Worm (Caenorhabditis elegans) whole organism, mixed stage, embryonic: ENCODE measurements around the gene algn-8.

Experiments
- M03D4.4 ChIP-seq: sonication (generic microtip); optimal IDR thresholded peaks from 2 replicates; lab custom pipeline; 2017; ENCODE audit warnings: mild to moderate bottlenecking, missing genetic modification characterization, missing compliant biosample characterization
- bed-3 ChIP-seq: fragments of 200-800 bp; sonication (Bioruptor generic); optimal IDR thresholded peaks from 3 replicates; lab custom pipeline; 2018; ENCODE audit warnings: mild to moderate bottlenecking, missing genetic modification characterization, moderate library complexity, missing compliant biosample characterization
- blmp-1 ChIP-seq: fragments of 150-350 bp; optimal IDR thresholded peaks from 2 replicates; lab custom pipeline; 2014; ENCODE audit warnings: missing biosample characterization, missing genetic modification characterization
- ceh-39 ChIP-seq: fragments of 150-350 bp; optimal IDR thresholded peaks from 2 replicates; lab custom pipeline; 2014; ENCODE audit warnings: missing biosample characterization, missing genetic modification characterization
- ceh-43 ChIP-seq: fragments of 200-800 bp; sonication (Bioruptor generic); optimal IDR thresholded peaks from 2 replicates; lab custom pipeline; 2018; ENCODE audit warnings: mild to moderate bottlenecking, missing genetic modification characterization, moderate library complexity, missing compliant biosample characterization
- ces-1 ChIP-seq: fragments of 150-350 bp; optimal IDR thresholded peaks from 2 replicates; lab custom pipeline; 2014; ENCODE audit warnings: missing biosample characterization, missing genetic modification reagents, missing genetic modification characterization
- cnd-1 ChIP-seq: fragments of 200-800 bp; sonication (Bioruptor generic); optimal IDR thresholded peaks from 2 replicates; lab custom pipeline; 2018; ENCODE audit warnings: mild to moderate bottlenecking, missing genetic modification characterization, missing compliant biosample characterization
- drap-1 ChIP-seq: fragments of 200-800 bp; sonication (Bioruptor generic); optimal IDR thresholded peaks from 3 replicates; lab custom pipeline; 2018; ENCODE audit warnings: mild to moderate bottlenecking, missing genetic modification characterization, missing compliant biosample characterization
- elt-1 ChIP-seq: sonication (generic microtip); optimal IDR thresholded peaks from 2 replicates; lab custom pipeline; 2017; ENCODE audit warnings: missing genetic modification characterization, mild to moderate bottlenecking, missing compliant biosample characterization, antibody characterized with exemption, moderate library complexity, borderline replicate concordance; ENCODE audit not compliant: insufficient read depth
- elt-3 ChIP-seq: fragments of 150-350 bp; optimal IDR thresholded peaks from 2 replicates; lab custom pipeline; 2014; ENCODE audit warnings: missing biosample characterization, missing genetic modification characterization
- flh-1 ChIP-seq: fragments of 200-800 bp; sonication (Bioruptor generic); optimal IDR thresholded peaks from 2 replicates; lab custom pipeline; 2018; ENCODE audit warnings: mild to moderate bottlenecking, missing genetic modification characterization, moderate library complexity, missing compliant biosample characterization
- lin-13 ChIP-seq: fragments of 150-350 bp; optimal IDR thresholded peaks from 2 replicates; lab custom pipeline; 2014; ENCODE audit warnings: missing biosample characterization, missing genetic modification characterization
- lin-32 ChIP-seq: fragments of 200-800 bp; sonication (Bioruptor generic); optimal IDR thresholded peaks from 2 replicates; lab custom pipeline; 2018; ENCODE audit warnings: mild to moderate bottlenecking, missing genetic modification characterization, missing compliant biosample characterization
- lsy-2 ChIP-seq: fragments of 150-350 bp; optimal IDR thresholded peaks from 2 replicates; lab custom pipeline; 2014; ENCODE audit warnings: missing biosample characterization, missing genetic modification characterization
- mab-5 ChIP-seq: fragments of 150-350 bp; optimal IDR thresholded peaks from 2 replicates; lab custom pipeline; 2014; ENCODE audit warnings: missing biosample characterization, missing genetic modification characterization
- mep-1 ChIP-seq: fragments of 150-350 bp; optimal IDR thresholded peaks from 2 replicates; lab custom pipeline; 2017; ENCODE audit warnings: missing biosample characterization, missing genetic modification reagents, missing genetic modification characterization, inconsistent platforms
- mls-2 ChIP-seq: sonication (generic microtip); optimal IDR thresholded peaks from 2 replicates; lab custom pipeline; 2016; ENCODE audit warnings: mild to moderate bottlenecking, missing genetic modification characterization, moderate library complexity, missing compliant biosample characterization
- nhr-12 ChIP-seq: fragments of 150-350 bp; optimal IDR thresholded peaks from 2 replicates; lab custom pipeline; 2014; ENCODE audit warnings: missing biosample characterization, missing genetic modification characterization
- nhr-28 ChIP-seq: fragments of 150-350 bp; optimal IDR thresholded peaks from 2 replicates; lab custom pipeline; 2014; ENCODE audit warnings: missing biosample characterization, missing genetic modification characterization
- nhr-76 ChIP-seq: sonication (generic microtip); optimal IDR thresholded peaks from 2 replicates; lab custom pipeline; 2017; ENCODE audit warnings: missing biosample characterization, missing genetic modification characterization
- pha-4 ChIP-seq: fragments of 150-350 bp; optimal IDR thresholded peaks from 2 replicates; lab custom pipeline; 2018; ENCODE audit warnings: missing biosample characterization, missing genetic modification reagents, missing genetic modification characterization
- snpc-4 ChIP-seq: fragments of 150-350 bp; optimal IDR thresholded peaks from 2 replicates; lab custom pipeline; 2014; ENCODE audit warnings: missing biosample characterization, missing genetic modification characterization
- sptf-1 ChIP-seq: sonication (generic microtip); optimal IDR thresholded peaks from 2 replicates; lab custom pipeline; 2017; ENCODE audit warnings: mild to moderate bottlenecking, missing genetic modification characterization, moderate library complexity, missing compliant biosample characterization
- tbx-8 ChIP-seq: fragments of 200-800 bp; sonication (Bioruptor generic); optimal IDR thresholded peaks from 2 replicates; lab custom pipeline; 2018; ENCODE audit warnings: mild to moderate bottlenecking, missing genetic modification characterization, moderate library complexity, missing compliant biosample characterization
- unc-120 ChIP-seq: sonication (generic microtip); optimal IDR thresholded peaks from 2 replicates; lab custom pipeline; 2017; ENCODE audit warnings: missing genetic modification characterization, missing compliant biosample characterization; ENCODE audit not compliant: poor library complexity, severe bottlenecking
- unc-39 ChIP-seq: fragments of 150-350 bp; optimal IDR thresholded peaks from 2 replicates; lab custom pipeline; 2014; ENCODE audit warnings: missing biosample characterization, missing genetic modification characterization
- unc-62 ChIP-seq: fragments of 150-350 bp; optimal IDR thresholded peaks from 2 replicates; lab custom pipeline; 2014; ENCODE audit warnings: missing biosample characterization, missing genetic modification reagents, missing genetic modification characterization
- zip-8 ChIP-seq: fragments of 150-350 bp; optimal IDR thresholded peaks from 2 replicates; lab custom pipeline; 2014; ENCODE audit warnings: missing biosample characterization, missing genetic modification characterization
- ztf-11 ChIP-seq: fragments of 150-350 bp; optimal IDR thresholded peaks from 2 replicates; lab custom pipeline; 2014; ENCODE audit warnings: missing biosample characterization, missing genetic modification characterization

The algn-8 gene

DNA sequence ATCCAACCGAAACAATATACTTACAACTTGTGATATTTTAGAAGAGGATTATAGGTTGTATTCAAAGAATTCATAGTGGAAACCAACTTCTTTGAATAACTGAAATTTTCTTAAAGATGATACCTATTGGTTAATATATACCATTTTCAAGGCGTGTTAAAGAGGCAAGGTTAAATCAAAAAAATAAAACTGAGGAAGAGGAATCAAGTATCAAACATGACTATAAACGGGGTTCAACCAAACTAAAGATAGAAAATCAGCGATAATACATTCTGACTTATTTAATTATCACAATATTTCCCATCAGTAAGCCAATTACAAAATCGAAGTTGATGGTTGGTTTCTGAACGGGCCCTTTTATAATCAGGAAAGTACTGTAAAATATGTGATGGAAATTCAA, 24.8 kb downstream of the algn-8 start, which contains the start of gene chil-3:
chil-3 (minus strand) TSS at position 101 of the 400 bp plus-strand sequence.
- TF ChIP-seq zip-8 (tag; lab: Kevin White, UChicago) (no peak), elt-1 (tag; lab: Kevin White, UChicago) (no peak), drap-1 (GFP tag; lab: Kevin White, UChicago) (no peak), nhr-12 (no peak), lin-32 (GFP tag; lab: Kevin White, UChicago) (no peak), lsy-2 (tag; lab: Kevin White, UChicago) (no peak), sptf-1 (tag; lab: Kevin White, UChicago) (no peak), unc-39 (tag; lab: Kevin White, UChicago) (no peak)

DNA sequence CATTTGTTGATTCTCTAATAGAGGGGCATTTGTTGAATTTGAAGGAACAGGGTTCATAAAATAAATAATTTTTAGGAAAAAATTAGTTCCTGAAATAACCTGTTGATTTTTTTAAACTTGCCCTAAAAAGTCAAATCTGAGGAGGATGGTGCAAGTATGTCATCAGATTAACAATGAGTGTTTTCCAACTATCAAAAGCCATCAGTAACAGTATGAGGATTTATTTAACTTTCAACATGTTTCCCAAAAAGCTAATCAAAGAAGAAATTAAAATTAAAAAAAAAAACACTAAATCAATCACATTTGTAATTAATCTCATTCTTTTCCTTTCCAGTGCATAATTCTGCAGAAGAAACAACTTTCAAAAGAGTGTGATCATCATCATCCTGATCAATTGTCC, 26.7 kb downstream of the algn-8 start, which contains the start of gene chil-5:
chil-5 (minus strand) TSS at position 101 of the 400 bp plus-strand sequence.
- TF ChIP-seq ztf-11 (tag; lab: Kevin White, UChicago) = no peak
- no peak for TF ChIP-seq blmp-1
- no peak for TF ChIP-seq mls-2 (tag; lab: Kevin White, UChicago)
- no peak for TF ChIP-seq ces-1 (GFP tag; lab: Kevin White, UChicago)
- no peak for TF ChIP-seq zip-8 (tag; lab: Kevin White, UChicago)
- no peak for TF ChIP-seq unc-62 (GFP tag; lab: Kevin White, UChicago)
- TF ChIP-seq M03D4.4 (tag; lab: Kevin White, UChicago) = no peak
- no peak for TF ChIP-seq mep-1 (tag; lab: Kevin White, UChicago)
- no peak for TF ChIP-seq elt-3
- no peak for TF ChIP-seq lsy-2 (tag; lab: Kevin White, UChicago)
- TF ChIP-seq ceh-39 (tag; lab: Kevin White, UChicago) = no peak
- TF ChIP-seq nhr-76 = no peak
- no peak for TF ChIP-seq bed-3 (GFP tag; lab: Kevin White, UChicago)
- no peak for TF ChIP-seq snpc-4 (tag; lab: Kevin White, UChicago)
- TF ChIP-seq flh-1 = no peak
- TF ChIP-seq, all 35 proteins: peak for 0

DNA sequence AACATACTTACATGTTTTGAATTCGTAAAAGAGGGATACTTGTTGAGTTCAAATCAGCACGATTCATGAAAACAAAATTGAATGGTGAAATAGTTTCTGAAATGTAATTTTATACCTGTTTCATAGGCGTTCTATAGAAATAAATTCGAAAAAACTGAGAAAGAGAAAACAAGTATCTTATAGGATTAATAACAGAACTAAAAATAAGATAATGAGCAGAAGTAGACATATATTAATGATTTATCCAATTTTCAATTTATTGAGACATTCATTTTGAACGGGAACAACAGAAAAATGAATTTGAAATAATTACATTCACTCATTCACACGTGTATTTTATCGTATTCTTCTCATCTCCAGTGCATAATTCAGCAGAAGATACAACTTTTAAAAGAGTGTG, 28.5 kb downstream of the algn-8 start, which contains the start of gene chil-6:
chil-6 (minus strand) TSS at position 101 of the 400 bp plus-strand sequence.
- no peak for TF ChIP-seq sptf-1 (tag; lab: Kevin White, UChicago)
- TF ChIP-seq pha-4 (tag; lab: Kevin White, UChicago) = no peak
- no peak for TF ChIP-seq mab-5
- no peak for TF ChIP-seq unc-39 (tag; lab: Kevin White, UChicago)
- no peak for TF ChIP-seq nhr-28 (tag; lab: Kevin White, UChicago)

DNA sequence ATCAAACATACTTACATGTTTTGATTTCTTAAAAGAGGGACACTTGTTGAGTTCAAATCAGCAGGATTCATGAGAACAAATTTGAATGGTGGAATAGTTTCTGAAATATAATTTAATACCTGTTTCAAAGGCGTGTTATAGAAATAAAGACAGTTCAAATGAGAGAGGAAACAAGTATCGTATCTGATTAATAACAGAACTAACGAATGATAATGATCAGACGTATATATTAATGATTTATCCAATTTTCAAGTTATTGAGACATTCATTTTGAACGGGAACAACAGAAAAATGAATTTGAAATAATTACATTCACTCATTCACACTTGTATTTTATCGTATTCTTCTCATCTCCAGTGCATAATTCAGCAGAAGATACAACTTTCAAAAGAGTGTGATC, 30.6 kb downstream of the algn-8 start, which contains the start of gene chil-4:
chil-4 (minus strand) TSS at position 101 of the 400 bp plus-strand sequence.
- no peak for TF ChIP-seq sptf-1 (tag; lab: Kevin White, UChicago)
- no peak for TF ChIP-seq unc-39 (tag; lab: Kevin White, UChicago)
- TF ChIP-seq snpc-4 (tag; lab: Kevin White, UChicago) = no peak
- TF ChIP-seq ztf-11 (tag; lab: Kevin White, UChicago) = no peak
- TF ChIP-seq mab-5 = no peak
- no peak for TF ChIP-seq ceh-43 (GFP tag; lab: Kevin White, UChicago)
- TF ChIP-seq M03D4.4 (tag; lab: Kevin White, UChicago) = no peak
- no peak for TF ChIP-seq mep-1 (tag; lab: Kevin White, UChicago)
- TF ChIP-seq tbx-8 (GFP tag; lab: Kevin White, UChicago) = no peak
- no peak for TF ChIP-seq lsy-2 (tag; lab: Kevin White, UChicago)
- TF ChIP-seq bed-3 (GFP tag; lab: Kevin White, UChicago) = no peak
- no peak for TF ChIP-seq unc-120 (tag; lab: Kevin White, UChicago)
- no peak for TF ChIP-seq lin-13
- TF ChIP-seq, all 35 proteins: peak for 0

DNA sequence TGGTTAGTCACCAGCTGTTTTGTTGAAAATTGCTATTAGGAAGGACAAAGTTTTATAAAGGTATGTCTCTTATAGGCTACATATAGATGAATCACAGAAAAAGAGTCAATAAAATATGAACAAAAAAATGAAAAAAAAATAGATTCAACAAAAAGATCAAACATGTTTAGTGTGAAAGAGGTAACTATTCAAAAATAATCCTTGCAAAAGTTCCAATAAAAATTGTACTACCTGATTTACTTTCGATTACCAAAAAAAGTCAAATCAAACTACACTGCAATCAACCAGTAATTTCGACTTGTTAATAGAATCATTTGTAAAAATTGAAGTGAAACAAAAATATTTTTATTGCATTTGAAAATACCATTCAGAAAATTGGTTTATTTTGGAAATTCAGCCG, 35.3 kb downstream of the algn-8 start, which contains the start of gene ZK938.10:
ZK938.10 (minus strand) TSS at position 101 of the 400 bp plus-strand sequence.
- TF ChIP-seq ztf-11 (tag; lab: Kevin White, UChicago) = no peak
- TF ChIP-seq lsy-2 (tag; lab: Kevin White, UChicago) = no peak
- no peak for TF ChIP-seq M03D4.4 (tag; lab: Kevin White, UChicago)
- no peak for TF ChIP-seq cnd-1 (tag; lab: Kevin White, UChicago)
